Fruit fly (Drosophila melanogaster) Kc167 (cell line): Measurements from ENCODE around the gene Mal-B1.
A peak's percentile ranks its signal among the peaks of the same experiment; 100 is the strongest.

Experiments
- Myc ChIP-seq: fragments of >200 bp; optimal IDR thresholded peaks from 2 replicates; lab custom pipeline; 2017; ENCODE audit warnings: missing external identifiers
- Sin3A ChIP-seq: fragments of >200 bp; optimal IDR thresholded peaks from 2 replicates; lab custom pipeline; 2018; ENCODE audit warnings: missing external identifiers
- h ChIP-seq: fragments of >200 bp; optimal IDR thresholded peaks from 3 replicates; lab custom pipeline; 2018; ENCODE audit warnings: missing external identifiers
- insv ChIP-seq: fragments of >200 bp; optimal IDR thresholded peaks from 3 replicates; lab custom pipeline; 2018; ENCODE audit warnings: missing external identifiers
- psq ChIP-seq: fragments of >200 bp; optimal IDR thresholded peaks from 2 replicates; lab custom pipeline; 2017; ENCODE audit warnings: missing external identifiers
- ttk ChIP-seq: sonication (Bioruptor generic); optimal IDR thresholded peaks from 2 replicates; lab custom pipeline; 2017; ENCODE audit warnings: missing external identifiers

The Mal-B1 gene

DNA sequence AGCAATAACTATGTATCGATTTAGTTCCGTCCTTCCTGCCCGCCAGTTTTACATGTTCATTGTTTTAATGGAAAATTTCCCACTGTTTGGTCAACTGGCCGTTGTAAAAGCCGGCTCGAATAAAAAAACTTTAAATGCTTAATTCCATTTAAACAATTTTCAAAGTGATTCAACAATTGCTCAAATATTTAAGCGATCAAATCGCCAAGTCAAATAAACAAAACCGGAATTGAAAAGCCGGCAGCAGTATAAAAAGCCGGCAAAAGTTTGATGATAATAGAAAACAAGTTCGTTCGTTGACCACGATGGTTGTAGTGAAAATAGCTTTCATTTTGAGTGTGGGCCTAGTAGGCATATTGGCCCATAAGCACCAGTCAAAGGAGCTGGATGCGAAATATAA is at the start of gene Mal-B1:
Gene Mal-B1, plus strand, starts transcription at position 301 of the 400 bp plus-strand sequence.
- TF ChIP-seq Myc (lab: Kevin White, UChicago), result no peak
- no peak for TF ChIP-seq ttk (lab: Kevin White, UChicago)

dm6 chr2L:11804228-11805044 is 42.6 kb upstream of the Mal-B1 start:
- TF ChIP-seq insv, result no peak
- no peak for TF ChIP-seq psq (lab: Kevin White, UChicago)
- TF ChIP-seq Sin3A (lab: Kevin White, UChicago), result no peak
- no peak for TF ChIP-seq ttk (lab: Kevin White, UChicago)
- no peak for TF ChIP-seq h (lab: Kevin White, UChicago)
- no peak for TF ChIP-seq Myc (lab: Kevin White, UChicago)

- TF ChIP-seq Sin3A (lab: Kevin White, UChicago), result no peak
- no peak for TF ChIP-seq ttk (lab: Kevin White, UChicago)
- TF ChIP-seq psq (lab: Kevin White, UChicago), result peak; percentile 81
- TF ChIP-seq h (lab: Kevin White, UChicago), result no peak
Observed at dm6 chr2L:11806022-11806700, 40.9 kb upstream of the Mal-B1 start.

- TF ChIP-seq insv (no peak), ttk (lab: Kevin White, UChicago) (no peak), Myc (lab: Kevin White, UChicago) (no peak), h (lab: Kevin White, UChicago) (no peak), psq (lab: Kevin White, UChicago) (peak; percentile 57)
Observed at dm6 chr2L:11806701-11807674, 40.0 kb upstream of the Mal-B1 start.

dm6 chr2L:11807697-11808226 is 39.3 kb upstream of the Mal-B1 start:
- TF ChIP-seq h (lab: Kevin White, UChicago) (no peak), Sin3A (lab: Kevin White, UChicago) (no peak), psq (lab: Kevin White, UChicago) (peak; percentile 32), ttk (lab: Kevin White, UChicago) (no peak), insv (no peak), Myc (lab: Kevin White, UChicago) (no peak)

DNA sequence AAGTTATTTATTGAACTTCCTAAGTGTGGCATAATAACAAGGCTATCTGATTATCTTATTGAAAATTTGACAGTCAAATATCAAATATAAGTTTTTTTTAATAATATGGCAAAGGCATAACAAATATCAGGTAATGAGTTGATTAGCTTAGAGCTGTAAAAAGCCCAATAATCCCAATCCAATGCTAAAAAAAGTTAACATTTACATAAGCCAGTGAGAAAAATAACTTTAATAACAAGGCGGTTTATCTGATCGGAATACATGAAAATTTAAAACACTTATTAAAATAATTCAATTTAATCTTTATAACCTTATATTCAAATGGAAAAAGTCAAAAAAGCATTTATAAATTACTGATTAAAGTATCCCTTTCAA is 38.7 kb upstream of the Mal-B1 start:
- TF ChIP-seq ttk (lab: Kevin White, UChicago), result no peak
- no peak for TF ChIP-seq insv
- TF ChIP-seq psq (lab: Kevin White, UChicago), result no peak
- TF ChIP-seq Sin3A (lab: Kevin White, UChicago), result no peak
- TF ChIP-seq h (lab: Kevin White, UChicago), result no peak
- no peak for TF ChIP-seq Myc (lab: Kevin White, UChicago)

DNA sequence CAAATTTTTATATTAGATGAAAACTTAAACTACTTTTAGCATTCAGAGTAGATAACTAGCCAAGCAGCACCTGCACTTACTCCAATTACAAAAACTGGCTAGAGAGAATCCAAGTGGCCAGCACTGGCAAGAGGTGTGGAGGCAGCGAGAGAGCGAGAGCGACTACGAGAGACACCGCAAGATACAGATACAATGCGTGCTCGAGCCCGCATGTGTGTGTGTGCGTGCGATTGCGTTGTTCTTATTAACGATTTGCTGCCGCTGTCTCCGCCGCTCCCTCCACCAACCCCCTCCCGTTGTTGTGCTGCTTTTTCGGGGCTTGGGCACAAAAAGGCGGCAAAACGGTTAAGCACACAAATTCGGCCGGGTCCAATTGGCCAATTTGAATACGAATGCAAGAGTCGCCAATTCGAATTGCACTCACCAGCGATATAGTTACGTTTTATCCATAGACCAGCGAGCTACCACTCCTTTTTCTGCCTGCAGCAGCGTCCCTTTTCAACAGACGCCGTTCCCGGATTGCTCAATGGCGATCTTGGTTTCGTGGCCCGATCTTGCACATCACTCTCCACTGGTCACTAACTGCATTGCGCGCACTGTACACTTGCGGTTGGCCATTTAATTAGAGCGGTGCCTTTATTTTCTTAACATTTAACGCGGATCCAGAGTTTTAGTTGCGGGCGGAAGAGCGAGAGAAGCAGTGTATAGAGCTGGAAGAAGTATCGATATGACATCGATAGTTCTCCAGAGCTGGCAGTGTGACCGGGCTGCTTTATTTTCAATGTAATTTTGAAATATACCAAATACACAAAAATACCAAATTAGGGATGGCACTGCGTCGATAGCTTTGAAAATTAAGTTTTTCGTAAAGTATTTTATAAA is 38.1 kb upstream of the Mal-B1 start, which contains the start of gene crol:
Gene crol, minus strand, starts transcription at position 737 of the 882 bp plus-strand sequence.
- TF ChIP-seq h (lab: Kevin White, UChicago), result no peak

DNA sequence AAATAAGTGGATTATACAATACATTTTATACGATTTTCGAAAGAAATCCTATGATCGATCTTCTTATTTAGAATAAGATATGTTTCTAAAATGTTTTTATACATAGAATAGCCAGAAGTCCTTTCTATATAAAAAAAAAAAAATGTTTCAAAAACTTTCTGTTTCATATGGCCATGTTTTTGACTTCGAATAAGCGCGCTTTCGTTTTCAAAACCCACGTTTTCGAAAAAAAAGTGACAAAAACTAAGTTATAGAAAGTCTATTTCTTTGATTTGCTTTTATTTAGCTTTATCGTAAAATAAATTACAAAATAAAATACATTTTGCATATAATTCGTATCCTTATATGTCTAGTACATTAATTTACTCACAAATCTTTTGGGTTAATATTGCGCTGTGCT is 37.2 kb upstream of the Mal-B1 start:
- TF ChIP-seq Myc (lab: Kevin White, UChicago) (no peak), insv (no peak), h (lab: Kevin White, UChicago) (no peak), Sin3A (lab: Kevin White, UChicago) (no peak), psq (lab: Kevin White, UChicago) (no peak), ttk (lab: Kevin White, UChicago) (no peak)

dm6 chr2L:11812781-11813664 is 34.0 kb upstream of the Mal-B1 start:
- no peak for TF ChIP-seq h (lab: Kevin White, UChicago)
- TF ChIP-seq Sin3A (lab: Kevin White, UChicago), result no peak
- TF ChIP-seq ttk (lab: Kevin White, UChicago), result no peak
- TF ChIP-seq psq (lab: Kevin White, UChicago), result no peak
- TF ChIP-seq Myc (lab: Kevin White, UChicago), result no peak
- no peak for TF ChIP-seq insv

DNA sequence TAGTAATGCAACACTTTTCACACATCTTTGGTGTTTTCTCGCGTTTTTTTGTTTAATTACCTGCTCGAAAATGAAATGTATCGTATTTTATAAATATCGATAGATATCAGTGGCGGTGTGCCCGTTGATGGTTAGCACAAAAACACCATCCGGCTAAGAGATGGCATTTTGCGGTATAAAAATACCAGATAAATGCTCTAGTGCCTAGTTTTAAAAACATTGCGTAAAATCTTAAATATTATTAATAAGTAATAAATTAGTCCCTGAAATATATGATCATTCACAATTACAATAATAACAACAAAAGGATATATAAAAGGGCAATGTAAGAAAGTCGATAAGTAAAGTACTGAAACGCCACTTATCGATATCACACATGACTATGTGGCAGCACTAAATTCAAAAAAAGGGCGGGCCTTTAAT is 33.4 kb upstream of the Mal-B1 start, which contains the start of gene CycY:
Gene CycY, minus strand, starts transcription at position 116 of the 423 bp plus-strand sequence.
- TF ChIP-seq insv, result no peak
- no peak for TF ChIP-seq Sin3A (lab: Kevin White, UChicago)
- no peak for TF ChIP-seq psq (lab: Kevin White, UChicago)
- TF ChIP-seq h (lab: Kevin White, UChicago), result no peak
- no peak for TF ChIP-seq Myc (lab: Kevin White, UChicago)
- no peak for TF ChIP-seq ttk (lab: Kevin White, UChicago)
